Fruit fly (Drosophila melanogaster) S2 (cell line): ENCODE results near the gene CG11309.

Experiments used
- CG8478 ChIP-seq: fragments of >200 bp; optimal IDR thresholded peaks from 2 replicates; lab custom pipeline; 2018
- CTCF ChIP-seq, 2 experiments: fragments of >200 bp; optimal IDR thresholded peaks; 2 replicates each; lab custom pipeline; 2018

Gene CG11309

dm6 chr3L:21262426-21262825 is 42.0 kb downstream of the CG11309 start:
- TF ChIP-seq CG8478 (lab: Kevin White, UChicago) (no peak), CTCF (optimal IDR thresholded peaks at IDR 0.05; lab: Kevin White, UChicago) (peak in 1 of 2 experiments; percentile 30)

dm6 chr3L:21261403-21262164 is 42.9 kb downstream of the CG11309 start:
- no peak for TF ChIP-seq CTCF (optimal IDR thresholded peaks at IDR 0.05; lab: Kevin White, UChicago)
- no peak for TF ChIP-seq CG8478 (lab: Kevin White, UChicago)

dm6 chr3L:21259257-21259656 is 45.2 kb downstream of the CG11309 start:
- TF ChIP-seq CTCF (optimal IDR thresholded peaks at IDR 0.05; lab: Kevin White, UChicago) (no peak), CG8478 (lab: Kevin White, UChicago) (no peak)

dm6 chr3L:21257731-21258130 is 46.7 kb downstream of the CG11309 start, which contains the start of gene CG43218:
CG43218 (plus strand) TSS chr3L:21258020.
- TF ChIP-seq CG8478 (lab: Kevin White, UChicago) (no peak), CTCF (optimal IDR thresholded peaks at IDR 0.05; lab: Kevin White, UChicago) (no peak)

- TF ChIP-seq CTCF (optimal IDR thresholded peaks at IDR 0.05; lab: Kevin White, UChicago): no peak
- no peak for TF ChIP-seq CG8478 (lab: Kevin White, UChicago)
Observed at dm6 chr3L:21256062-21257023, 48.1 kb downstream of the CG11309 start.

- TF ChIP-seq CG8478 (lab: Kevin White, UChicago): no peak
- no peak for TF ChIP-seq CTCF (optimal IDR thresholded peaks at IDR 0.05; lab: Kevin White, UChicago)
Observed at dm6 chr3L:21254524-21254972, 49.9 kb downstream of the CG11309 start.

dm6 chr3L:21253761-21254523 is 50.5 kb downstream of the CG11309 start:
- TF ChIP-seq CG8478 (lab: Kevin White, UChicago) (no peak), CTCF (optimal IDR thresholded peaks at IDR 0.05; lab: Kevin White, UChicago) (no peak)

- no peak for TF ChIP-seq CG8478 (lab: Kevin White, UChicago)
- no peak for TF ChIP-seq CTCF (optimal IDR thresholded peaks at IDR 0.05; lab: Kevin White, UChicago)
Observed at dm6 chr3L:21252932-21253760, 51.3 kb downstream of the CG11309 start.

- TF ChIP-seq CTCF (optimal IDR thresholded peaks at IDR 0.05; lab: Kevin White, UChicago): no peak
- TF ChIP-seq CG8478 (lab: Kevin White, UChicago): no peak
Observed at dm6 chr3L:21252525-21252924, 51.9 kb downstream of the CG11309 start.
